Fruit fly (Drosophila melanogaster): ENCODE data around the gene AMPKalpha.

DNA sequence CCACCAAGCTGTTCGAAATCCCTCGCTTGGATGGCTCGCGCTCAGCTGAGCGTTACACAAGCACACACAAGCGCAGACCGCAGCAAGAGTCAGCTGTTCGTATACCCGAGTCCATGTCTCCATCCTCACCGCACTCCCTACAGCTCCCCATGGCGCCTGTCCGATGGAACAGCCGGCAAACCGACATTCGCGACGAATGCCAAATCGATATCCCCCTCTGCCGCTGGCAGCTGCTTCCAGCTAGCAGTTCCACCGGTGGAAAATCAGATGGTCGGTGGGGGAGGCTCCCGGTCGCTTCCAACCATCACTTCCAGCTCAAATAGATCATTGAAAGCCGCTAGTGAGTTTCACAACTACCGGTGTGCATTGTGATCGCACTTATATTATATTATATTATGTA is 35.0 kb downstream of the AMPKalpha start:
- TF ChIP-seq CG32006 (GFP tag; optimal IDR thresholded peaks at IDR 0.05) = no peak
- no peak for TF ChIP-seq Eip93F (GFP tag; optimal IDR thresholded peaks at IDR 0.05)
- TF ChIP-seq Sox102F (GFP tag; optimal IDR thresholded peaks at IDR 0.05) = no peak
- no peak for TF ChIP-seq CG16779 (tag; optimal IDR thresholded peaks at IDR 0.05)
- TF ChIP-seq CG6163 (GFP tag; IDR thresholded peaks at IDR 0.05) = no peak
- TF ChIP-seq esn (GFP tag; optimal IDR thresholded peaks at IDR 0.05) = no peak
- TF ChIP-seq CG6808 (GFP tag; optimal IDR thresholded peaks at IDR 0.05) = no peak
- no peak for TF ChIP-seq CG9139 (GFP tag; optimal IDR thresholded peaks at IDR 0.05)
- TF ChIP-seq CG7368 (GFP tag; optimal IDR thresholded peaks at IDR 0.05) = no peak
- no peak for TF ChIP-seq CG8119 (GFP tag; IDR thresholded peaks at IDR 0.05)
- TF ChIP-seq CG8319 (GFP tag; optimal IDR thresholded peaks at IDR 0.05) = no peak
- TF ChIP-seq lz (GFP tag; optimal IDR thresholded peaks at IDR 0.05) = no peak
- TF ChIP-seq achi (GFP tag; optimal IDR thresholded peaks at IDR 0.05) = no peak

Measured in whole organism, prepupa.